Fruit fly (Drosophila melanogaster) whole organism, embryonic: Measurements from ENCODE around the gene CG31219.

Source experiments
- BtbVII ChIP-seq: fragments of 200-800 bp; sonication (Bioruptor generic); optimal IDR thresholded peaks from 3 replicates; lab custom pipeline; 2017; ENCODE audit warnings: missing biosample characterization, mild to moderate bottlenecking, missing genetic modification characterization
- CG1024 ChIP-seq: fragments of 200-800 bp; sonication (Bioruptor generic); IDR thresholded peaks from 2 replicates; pipeline ENCODE4 v1.3.6; 2022; ENCODE audit warnings: missing biosample characterization, missing genetic modification characterization
- CG11696 ChIP-seq: fragments of 200-800 bp; sonication (Bioruptor generic); IDR thresholded peaks from 2 replicates; pipeline ENCODE4 v1.3.6; 2022; ENCODE audit warnings: missing biosample characterization, missing genetic modification characterization
- CG12071 ChIP-seq: fragments of 200-800 bp; sonication (Bioruptor generic); optimal IDR thresholded peaks from 3 replicates; lab custom pipeline; 2018; ENCODE audit warnings: missing biosample characterization, mild to moderate bottlenecking, missing genetic modification characterization
- CG12659 ChIP-seq: fragments of 200-800 bp; sonication (Bioruptor generic); optimal IDR thresholded peaks from 3 replicates; lab custom pipeline; 2017; ENCODE audit warnings: mild to moderate bottlenecking, missing biosample characterization, missing genetic modification reagents, missing genetic modification characterization
- CG13296 ChIP-seq: fragments of 200-800 bp; sonication (Bioruptor generic); optimal IDR thresholded peaks from 3 replicates; lab custom pipeline; 2018; ENCODE audit warnings: missing biosample characterization, mild to moderate bottlenecking, missing genetic modification characterization
- CG13894 ChIP-seq: fragments of 200-800 bp; sonication (Bioruptor generic); optimal IDR thresholded peaks from 3 replicates; lab custom pipeline; 2018; ENCODE audit warnings: missing biosample characterization, mild to moderate bottlenecking, missing genetic modification characterization, moderate library complexity
- CG17385 ChIP-seq: fragments of 200-800 bp; sonication (Bioruptor generic); optimal IDR thresholded peaks from 3 replicates; lab custom pipeline; 2018; ENCODE audit warnings: missing biosample characterization, mild to moderate bottlenecking, missing genetic modification characterization
- CG2678 ChIP-seq: fragments of 200-800 bp; sonication (Bioruptor generic); optimal IDR thresholded peaks from 3 replicates; lab custom pipeline; 2019; ENCODE audit warnings: missing biosample characterization, mild to moderate bottlenecking, missing genetic modification characterization, moderate library complexity
- CG31365 ChIP-seq: fragments of 200-800 bp; sonication (Bioruptor generic); optimal IDR thresholded peaks from 2 replicates; lab custom pipeline; 2018; ENCODE audit warnings: missing biosample characterization, mild to moderate bottlenecking, missing genetic modification characterization
- CG32532 ChIP-seq: fragments of 200-800 bp; sonication (Bioruptor generic); IDR thresholded peaks from 2 replicates; pipeline ENCODE4 v1.3.6; 2022; ENCODE audit warnings: missing biosample characterization, missing genetic modification characterization
- CG4328 ChIP-seq: fragments of 200-800 bp; sonication (Bioruptor generic); optimal IDR thresholded peaks from 3 replicates; lab custom pipeline; 2017; ENCODE audit warnings: missing biosample characterization, missing genetic modification reagents, missing genetic modification characterization
- CG4404 ChIP-seq: fragments of 200-800 bp; sonication (Bioruptor generic); IDR thresholded peaks from 2 replicates; pipeline ENCODE4 v1.3.6; 2022; ENCODE audit warnings: missing biosample characterization, missing genetic modification characterization
- CG4424 ChIP-seq: fragments of 200-800 bp; sonication (Bioruptor generic); optimal IDR thresholded peaks from 3 replicates; lab custom pipeline; 2016; ENCODE audit warnings: missing biosample characterization, missing genetic modification characterization
- CG4854 ChIP-seq: fragments of 200-800 bp; sonication (Bioruptor generic); optimal IDR thresholded peaks from 2 replicates; lab custom pipeline; 2016; ENCODE audit warnings: missing biosample characterization, missing genetic modification characterization, inconsistent platforms
- CG6654 ChIP-seq: fragments of 200-800 bp; sonication (Bioruptor generic); optimal IDR thresholded peaks from 2 replicates; lab custom pipeline; 2017; ENCODE audit warnings: missing biosample characterization, mild to moderate bottlenecking, missing genetic modification characterization
- CG6791 ChIP-seq: fragments of 200-800 bp; sonication (Bioruptor generic); IDR thresholded peaks from 3 replicates; pipeline ENCODE4 v1.3.6; 2022; ENCODE audit warnings: missing biosample characterization, missing genetic modification characterization; ENCODE audit not compliant: partially characterized antibody
- CG8290 ChIP-seq, 3 experiments: fragments of 200-800 bp; sonication (Bioruptor generic); optimal IDR thresholded peaks; 2 replicates each; lab custom pipeline; 2016 to 2019; ENCODE audit warnings: missing biosample characterization in 3 of 3, missing genetic modification characterization in 3 of 3, mild to moderate bottlenecking in 2 of 3, moderate library complexity in 1 of 3
- Fer2 ChIP-seq: fragments of 200-800 bp; sonication (Bioruptor generic); optimal IDR thresholded peaks from 2 replicates; lab custom pipeline; 2018; ENCODE audit warnings: missing biosample characterization, mild to moderate bottlenecking, missing genetic modification characterization, moderate library complexity
- HHEX ChIP-seq: fragments of 200-800 bp; sonication (Bioruptor generic); optimal IDR thresholded peaks from 3 replicates; lab custom pipeline; 2017; ENCODE audit warnings: missing biosample characterization, mild to moderate bottlenecking, missing genetic modification characterization, missing genetic modification reagents
- Hey ChIP-seq: fragments of 200-800 bp; sonication (Bioruptor generic); optimal IDR thresholded peaks from 3 replicates; lab custom pipeline; 2018; ENCODE audit warnings: missing biosample characterization, mild to moderate bottlenecking, missing genetic modification characterization
- Hmx ChIP-seq: fragments of 200-800 bp; sonication (Bioruptor generic); optimal IDR thresholded peaks from 2 replicates; lab custom pipeline; 2016; ENCODE audit warnings: missing biosample characterization, missing genetic modification characterization
- Hr51 ChIP-seq, 2 experiments: fragments of 200-800 bp; sonication (Bioruptor generic); optimal IDR thresholded peaks; 2 replicates in 1 of 2; 3 replicates in 1 of 2; lab custom pipeline; 2016 to 2018; ENCODE audit warnings: missing biosample characterization in 2 of 2, missing genetic modification characterization in 2 of 2, mild to moderate bottlenecking in 1 of 2, moderate library complexity in 1 of 2
- Max ChIP-seq: fragments of 200-800 bp; sonication (Bioruptor generic); optimal IDR thresholded peaks from 2 replicates; lab custom pipeline; 2016; ENCODE audit warnings: missing biosample characterization, mild to moderate bottlenecking, missing genetic modification characterization
- Med ChIP-seq: fragments of 200-800 bp; sonication (Bioruptor generic); peaks from one replicate; lab custom pipeline; 2016; ENCODE audit warnings: missing biosample characterization, missing genetic modification characterization, mild to moderate bottlenecking, inconsistent platforms, moderate library complexity
- NfI ChIP-seq: fragments of 200-800 bp; sonication (Bioruptor generic); optimal IDR thresholded peaks from 3 replicates; lab custom pipeline; 2018; ENCODE audit warnings: missing biosample characterization, mild to moderate bottlenecking, missing genetic modification characterization, moderate library complexity
- Pdp1 ChIP-seq, 2 experiments: fragments of 200-800 bp; sonication (Bioruptor generic); optimal IDR thresholded peaks; 3 replicates each; lab custom pipeline; 2016; ENCODE audit warnings: missing biosample characterization in 2 of 2, missing genetic modification characterization in 2 of 2, mild to moderate bottlenecking in 1 of 2, moderate library complexity in 1 of 2
- Sry-β ChIP-seq: fragments of 200-800 bp; sonication (Bioruptor generic); optimal IDR thresholded peaks from 2 replicates; lab custom pipeline; 2018; ENCODE audit warnings: missing biosample characterization, mild to moderate bottlenecking, missing genetic modification characterization, moderate library complexity
- Tbp ChIP-seq: fragments of >200 bp; optimal IDR thresholded peaks from 2 replicates; lab custom pipeline; 2018; ENCODE audit warnings: missing biosample characterization, missing genetic modification characterization
- Vsx1 ChIP-seq: fragments of 200-800 bp; sonication (Bioruptor generic); optimal IDR thresholded peaks from 2 replicates; lab custom pipeline; 2017; ENCODE audit warnings: missing biosample characterization, mild to moderate bottlenecking, missing genetic modification characterization, missing genetic modification reagents
- ap ChIP-seq: fragments of 200-800 bp; sonication (Bioruptor generic); IDR thresholded peaks from 2 replicates; pipeline ENCODE4 v1.3.6; 2022; ENCODE audit warnings: missing biosample characterization, missing genetic modification characterization
- caup ChIP-seq: fragments of 200-800 bp; sonication (Bioruptor generic); optimal IDR thresholded peaks from 3 replicates; lab custom pipeline; 2017; ENCODE audit warnings: missing biosample characterization, mild to moderate bottlenecking, missing genetic modification characterization, moderate library complexity; ENCODE audit not compliant: severe bottlenecking
- chn ChIP-seq: fragments of 200-800 bp; sonication (Bioruptor generic); optimal IDR thresholded peaks from 2 replicates; lab custom pipeline; 2016; ENCODE audit warnings: missing biosample characterization, missing genetic modification characterization
- crc ChIP-seq: fragments of 200-800 bp; sonication (Bioruptor generic); optimal IDR thresholded peaks from 2 replicates; lab custom pipeline; 2016; ENCODE audit warnings: missing biosample characterization, missing genetic modification characterization
- dpn ChIP-seq, 2 experiments: fragments of 200-800 bp; sonication (Bioruptor generic); optimal IDR thresholded peaks; 3 replicates each; lab custom pipeline; 2016; ENCODE audit warnings: missing biosample characterization in 2 of 2, missing genetic modification characterization in 2 of 2
- grau ChIP-seq: fragments of 200-800 bp; optimal IDR thresholded peaks from 3 replicates; lab custom pipeline; 2019; ENCODE audit warnings: missing biosample characterization, mild to moderate bottlenecking, missing genetic modification characterization, moderate library complexity
- ham ChIP-seq: fragments of 200-800 bp; sonication (Bioruptor generic); IDR thresholded peaks from 2 replicates; pipeline ENCODE4 v1.3.6; 2022; ENCODE audit warnings: missing biosample characterization, missing genetic modification characterization
- hkb ChIP-seq, 2 experiments: fragments of 200-800 bp in 1 of 2; fragments of >200 bp in 1 of 2; sonication (Bioruptor generic) in 1 of 2; IDR thresholded peaks in 1 of 2; optimal IDR thresholded peaks in 1 of 2; 2 replicates each; pipeline versions ENCODE4 v1.3.6 to Lab custom; 2017 to 2022; ENCODE audit warnings: missing biosample characterization in 1 of 2, missing genetic modification characterization in 1 of 2
- lola ChIP-seq, 3 experiments: fragments of >200 bp in 2 of 3; fragments of 200-800 bp in 1 of 3; sonication (Bioruptor generic) in 1 of 3; optimal IDR thresholded peaks; 2 replicates each; lab custom pipeline; 2017 to 2019; ENCODE audit warnings: missing biosample characterization in 3 of 3, missing genetic modification characterization in 3 of 3, mild to moderate bottlenecking in 1 of 3, moderate library complexity in 1 of 3
- org-1 ChIP-seq: fragments of 200-800 bp; sonication (Bioruptor generic); optimal IDR thresholded peaks from 2 replicates; lab custom pipeline; 2017; ENCODE audit warnings: missing biosample characterization, missing genetic modification characterization
- ro ChIP-seq: fragments of 200-800 bp; sonication (Bioruptor generic); IDR thresholded peaks from 2 replicates; pipeline ENCODE4 v1.3.6; 2022; ENCODE audit warnings: missing biosample characterization, missing genetic modification characterization
- salm ChIP-seq: fragments of 200-800 bp; sonication (Bioruptor generic); optimal IDR thresholded peaks from 2 replicates; lab custom pipeline; 2018; ENCODE audit warnings: missing biosample characterization, mild to moderate bottlenecking, missing genetic modification characterization
- scrt ChIP-seq: fragments of 200-800 bp; sonication (Bioruptor generic); optimal IDR thresholded peaks from 2 replicates; lab custom pipeline; 2018; ENCODE audit warnings: missing biosample characterization, mild to moderate bottlenecking, missing genetic modification characterization, moderate library complexity
- sd ChIP-seq: fragments of 200-800 bp; sonication (Bioruptor generic); optimal IDR thresholded peaks from 3 replicates; lab custom pipeline; 2018; ENCODE audit warnings: missing biosample characterization, mild to moderate bottlenecking, missing genetic modification characterization, moderate library complexity
- so ChIP-seq: fragments of 200-800 bp; sonication (Bioruptor generic); IDR thresholded peaks from 3 replicates; pipeline ENCODE4 v1.3.6; 2022; ENCODE audit warnings: missing biosample characterization, missing genetic modification characterization
- sug ChIP-seq: fragments of 200-800 bp; optimal IDR thresholded peaks from 2 replicates; lab custom pipeline; 2019; ENCODE audit warnings: missing biosample characterization, mild to moderate bottlenecking, missing genetic modification characterization, moderate library complexity
- vfl ChIP-seq: fragments of 200-800 bp; sonication (Bioruptor generic); optimal IDR thresholded peaks from 2 replicates; lab custom pipeline; 2016; ENCODE audit warnings: missing biosample characterization, missing genetic modification characterization
- vnd ChIP-seq: fragments of 200-800 bp; sonication (Bioruptor generic); IDR thresholded peaks from 3 replicates; pipeline ENCODE4 v1.3.6; 2022; ENCODE audit warnings: missing biosample characterization, missing genetic modification characterization; ENCODE audit not compliant: partially characterized antibody
- zen2 ChIP-seq: fragments of 200-800 bp; sonication (Bioruptor generic); IDR thresholded peaks from 3 replicates; pipeline ENCODE4 v1.3.6; 2022; ENCODE audit warnings: missing biosample characterization, missing genetic modification characterization; ENCODE audit not compliant: partially characterized antibody

The CG31219 gene

DNA sequence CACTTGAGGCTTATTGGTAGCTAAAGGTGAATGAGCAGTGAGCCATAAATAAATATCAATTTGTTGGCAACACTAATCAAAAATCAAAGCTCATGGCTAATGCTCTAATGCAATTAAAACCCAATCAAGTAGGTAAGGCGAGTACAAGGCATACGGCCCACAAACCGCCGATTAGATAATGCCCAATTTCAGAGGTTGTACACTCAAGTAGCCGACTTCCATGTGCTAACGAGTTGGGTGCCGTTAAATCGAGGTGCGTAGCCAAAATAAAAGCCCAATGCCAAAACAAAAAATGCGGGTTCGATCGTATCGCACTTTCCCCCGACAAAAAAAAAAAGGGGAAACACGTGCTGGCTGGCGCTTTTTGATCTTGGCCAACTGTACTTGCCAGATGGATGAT is 28.8 kb upstream of the CG31219 start (continued):
- TF ChIP-seq Hmx (GFP tag; lab: Kevin White, UChicago) (no peak), CG31365 (tag; lab: Kevin White, UChicago) (no peak), Fer2 (tag; lab: Kevin White, UChicago) (peak; percentile 6), Vsx1 (GFP tag; lab: Kevin White, UChicago) (peak; percentile 73), CG13894 (tag; lab: Kevin White, UChicago) (peak; percentile 6), sug (tag; lab: Kevin White, UChicago) (peak; percentile 84), grau (peak; percentile 3), caup (GFP tag; lab: Kevin White, UChicago) (peak; percentile 4), CG6791 (no peak), sd (tag; lab: Kevin White, UChicago) (peak; percentile 90), CG2678 (tag; lab: Kevin White, UChicago) (peak; percentile 32), chn (GFP tag; lab: Kevin White, UChicago) (no peak), so (GFP tag; lab: Robert Waterston, UW) (no peak), Hr51 (GFP tag; optimal IDR thresholded peaks at IDR 0.05; lab: Kevin White, UChicago) (peak in 1 of 2 experiments; percentile 5), scrt (GFP tag; lab: Kevin White, UChicago) (no peak), salm (no peak), Med (GFP tag; lab: Kevin White, UChicago) (peak; percentile 52), CG11696 (GFP tag; lab: Robert Waterston, UW) (no peak), Hey (peak; percentile 84), Pdp1 (GFP tag; optimal IDR thresholded peaks at IDR 0.05; lab: Kevin White, UChicago) (peak in 1 of 2 experiments; percentile 38), CG1024 (GFP tag; lab: Robert Waterston, UW) (no peak), CG13296 (GFP tag; lab: Kevin White, UChicago) (peak; percentile 24), CG4328 (GFP tag; lab: Kevin White, UChicago) (no peak), dpn (GFP tag; optimal IDR thresholded peaks at IDR 0.05; lab: Kevin White, UChicago) (no peak), Max (GFP tag; lab: Kevin White, UChicago) (no peak), NfI (GFP tag; lab: Kevin White, UChicago) (peak; percentile 16), hkb (optimal IDR thresholded peaks at IDR 0.05; lab: Kevin White, UChicago) (no peak), hkb (GFP tag; IDR thresholded peaks at IDR 0.05; lab: Robert Waterston, UW) (peak; percentile 27; the same call in 1 of the 2 replicates), Tbp (GFP tag; lab: Kevin White, UChicago) (no peak), vnd (GFP tag; lab: Robert Waterston, UW) (peak; percentile 38; the same call in 1 of the 3 replicates), ro (no peak), org-1 (GFP tag; lab: Kevin White, UChicago) (no peak), CG12071 (peak; percentile 20), crc (GFP tag; lab: Kevin White, UChicago) (no peak), CG32532 (GFP tag; lab: Robert Waterston, UW) (peak; percentile 41), CG8290 (GFP tag; optimal IDR thresholded peaks at IDR 0.05; lab: Kevin White, UChicago) (no peak), CG8290 (tag; optimal IDR thresholded peaks at IDR 0.05; lab: Kevin White, UChicago) (peak in 1 of 2 experiments; percentile 40), ham (GFP tag; lab: Robert Waterston, UW) (no peak), lola (GFP tag; optimal IDR thresholded peaks at IDR 0.05; lab: Kevin White, UChicago) (no peak)
- TF ChIP-seq, all 482 proteins: peak for 38

- TF ChIP-seq HHEX (GFP tag; lab: Kevin White, UChicago) (peak; percentile 65), CG17385 (GFP tag; lab: Kevin White, UChicago) (peak; percentile 57), zen2 (GFP tag; lab: Robert Waterston, UW) (no peak), CG12659 (peak; percentile 33), ap (GFP tag; lab: Robert Waterston, UW) (no peak), CG4854 (peak; percentile 24), NfI (GFP tag; lab: Kevin White, UChicago) (peak; percentile 15), CG13894 (tag; lab: Kevin White, UChicago) (no peak), vfl (GFP tag; lab: Kevin White, UChicago) (no peak), CG6654 (GFP tag; lab: Kevin White, UChicago) (no peak), CG4424 (GFP tag; lab: Kevin White, UChicago) (peak; percentile 69), CG4404 (GFP tag; lab: Robert Waterston, UW) (no peak), Sry-β (GFP tag; lab: Kevin White, UChicago) (no peak), BtbVII (GFP tag; lab: Kevin White, UChicago) (no peak)
These were observed 27.2 kb upstream of the CG31219 start for dm6 chr3R:19623606-19624005.
